Worm (Caenorhabditis elegans) whole organism, L1 larva: ENCODE data around the gene F32G8.2.

Source experiments
- C04F5.9 ChIP-seq: sonication (generic microtip); optimal IDR thresholded peaks from 2 replicates; lab custom pipeline; 2016; ENCODE audit warnings: missing genetic modification characterization, missing compliant biosample characterization
- C34B4.2 ChIP-seq: sonication (generic microtip); optimal IDR thresholded peaks from 2 replicates; lab custom pipeline; 2017; ENCODE audit warnings: mild to moderate bottlenecking, missing genetic modification characterization, missing compliant biosample characterization
- F16B12.6 ChIP-seq: fragments of 150-350 bp; optimal IDR thresholded peaks from 2 replicates; lab custom pipeline; 2014; ENCODE audit warnings: missing biosample characterization, missing genetic modification characterization
- Y116A8C.19 ChIP-seq: sonication (generic microtip); optimal IDR thresholded peaks from 2 replicates; lab custom pipeline; 2016; ENCODE audit warnings: missing compliant biosample characterization, missing genetic modification characterization, borderline replicate concordance
- ama-1 ChIP-seq: fragments of 150-350 bp; optimal IDR thresholded peaks from 2 replicates; lab custom pipeline; 2014
- blmp-1 ChIP-seq: fragments of 150-350 bp; optimal IDR thresholded peaks from 2 replicates; lab custom pipeline; 2014; ENCODE audit warnings: missing biosample characterization, missing genetic modification characterization
- ceh-63 ChIP-seq: fragments of 200-800 bp; sonication (Bioruptor generic); optimal IDR thresholded peaks from 2 replicates; lab custom pipeline; 2018; ENCODE audit warnings: mild to moderate bottlenecking, missing genetic modification characterization, missing compliant biosample characterization
- ceh-82 ChIP-seq, 3 experiments: fragments of 150-350 bp in 1 of 3; sonication (generic microtip) in 2 of 3; optimal IDR thresholded peaks; 2 replicates each; lab custom pipeline; 2014 to 2017; ENCODE audit warnings: missing biosample characterization in 3 of 3, missing genetic modification characterization in 3 of 3
- ceh-90 ChIP-seq: sonication (generic microtip); optimal IDR thresholded peaks from 2 replicates; lab custom pipeline; 2016; ENCODE audit warnings: missing genetic modification characterization, missing compliant biosample characterization
- dsc-1 ChIP-seq: sonication (generic microtip); optimal IDR thresholded peaks from 2 replicates; lab custom pipeline; 2016; ENCODE audit warnings: mild to moderate bottlenecking, missing genetic modification characterization, missing compliant biosample characterization
- efl-3 ChIP-seq: fragments of 200-800 bp; sonication (Bioruptor generic); optimal IDR thresholded peaks from 2 replicates; lab custom pipeline; 2018; ENCODE audit warnings: mild to moderate bottlenecking, missing genetic modification characterization, missing compliant biosample characterization
- egl-13 ChIP-seq: sonication (generic microtip); optimal IDR thresholded peaks from 2 replicates; lab custom pipeline; 2016; ENCODE audit warnings: missing genotype, missing genetic modification reagents, missing genetic modification characterization, missing compliant biosample characterization
- fkh-4 ChIP-seq: sonication (generic microtip); optimal IDR thresholded peaks from 2 replicates; lab custom pipeline; 2016; ENCODE audit warnings: missing compliant biosample characterization, missing genetic modification characterization, borderline replicate concordance
- fos-1 ChIP-seq: fragments of 150-350 bp; optimal IDR thresholded peaks from 2 replicates; lab custom pipeline; 2014; ENCODE audit warnings: missing biosample characterization, missing genetic modification characterization
- grh-1 ChIP-seq: fragments of 200-800 bp; sonication (Bioruptor generic); IDR thresholded peaks from 2 replicates; pipeline ENCODE4 v1.3.6; 2022; ENCODE audit warnings: missing genetic modification reagents, missing genetic modification characterization, missing compliant biosample characterization
- hlh-17 ChIP-seq: fragments of 200-800 bp; sonication (Bioruptor generic); optimal IDR thresholded peaks from 2 replicates; lab custom pipeline; 2018; ENCODE audit warnings: missing genetic modification characterization, mild to moderate bottlenecking, missing compliant biosample characterization, moderate library complexity, borderline replicate concordance
- hpl-2 ChIP-seq: fragments of 150-350 bp; optimal IDR thresholded peaks from 2 replicates; lab custom pipeline; 2014; ENCODE audit warnings: missing biosample characterization, missing genetic modification reagents, missing genetic modification characterization
- lin-14 ChIP-seq: fragments of 200-800 bp; sonication (Bioruptor generic); optimal IDR thresholded peaks from 2 replicates; lab custom pipeline; 2018; ENCODE audit warnings: mild to moderate bottlenecking, missing genetic modification characterization, moderate library complexity, missing compliant biosample characterization
- lin-35 ChIP-seq, 2 experiments: fragments of 150-350 bp; optimal IDR thresholded peaks; 2 replicates each; lab custom pipeline; 2014; ENCODE audit warnings: missing biosample characterization in 2 of 2, missing genetic modification characterization in 2 of 2, missing genetic modification reagents in 2 of 2
- lir-3 ChIP-seq: sonication (generic microtip); optimal IDR thresholded peaks from 2 replicates; lab custom pipeline; 2016; ENCODE audit warnings: mild to moderate bottlenecking, missing genetic modification characterization, moderate library complexity, missing compliant biosample characterization; ENCODE audit not compliant: poor library complexity
- lsy-2 ChIP-seq, 2 experiments: fragments of 150-350 bp; optimal IDR thresholded peaks; 2 replicates each; lab custom pipeline; 2014; ENCODE audit warnings: missing biosample characterization in 2 of 2, missing genetic modification characterization in 2 of 2
- mab-9 ChIP-seq: fragments of 200-800 bp; sonication (Bioruptor generic); IDR thresholded peaks from 2 replicates; pipeline ENCODE4 v1.3.6; 2022; ENCODE audit warnings: missing genetic modification reagents, missing genetic modification characterization, missing compliant biosample characterization
- mdl-1 ChIP-seq, 2 experiments: fragments of 150-350 bp; optimal IDR thresholded peaks; 2 replicates each; lab custom pipeline; 2014 to 2017; ENCODE audit warnings: missing biosample characterization in 2 of 2, missing genetic modification characterization in 2 of 2, inconsistent platforms in 1 of 2
- nhr-11 ChIP-seq: fragments of 150-350 bp; optimal IDR thresholded peaks from 2 replicates; lab custom pipeline; 2014; ENCODE audit warnings: missing biosample characterization, missing genetic modification characterization
- nhr-12 ChIP-seq: sonication (generic microtip); optimal IDR thresholded peaks from 2 replicates; lab custom pipeline; 2017; ENCODE audit warnings: missing biosample characterization, missing genetic modification characterization
- nhr-19 ChIP-seq: fragments of 200-800 bp; sonication (Bioruptor generic); conservative IDR thresholded peaks from 2 replicates; pipeline ENCODE4 v1.3.6; 2022; ENCODE audit warnings: missing genetic modification characterization, missing compliant biosample characterization
- nhr-20 ChIP-seq: sonication (generic microtip); optimal IDR thresholded peaks from 2 replicates; lab custom pipeline; 2016; ENCODE audit warnings: mild to moderate bottlenecking, missing genetic modification characterization, missing compliant biosample characterization
- nhr-237 ChIP-seq: fragments of 150-350 bp; optimal IDR thresholded peaks from 2 replicates; lab custom pipeline; 2014; ENCODE audit warnings: missing biosample characterization, missing genetic modification characterization
- nhr-47 ChIP-seq: sonication (generic microtip); optimal IDR thresholded peaks from 2 replicates; lab custom pipeline; 2016; ENCODE audit warnings: mild to moderate bottlenecking, missing genetic modification characterization, moderate library complexity, missing compliant biosample characterization
- nhr-71 ChIP-seq: sonication (generic microtip); optimal IDR thresholded peaks from 2 replicates; lab custom pipeline; 2016; ENCODE audit warnings: mild to moderate bottlenecking, missing genetic modification characterization, moderate library complexity, missing compliant biosample characterization
- nhr-77 ChIP-seq: fragments of 150-350 bp; optimal IDR thresholded peaks from 2 replicates; lab custom pipeline; 2014; ENCODE audit warnings: missing biosample characterization, missing genetic modification characterization
- nhr-84 ChIP-seq: sonication (generic microtip); optimal IDR thresholded peaks from 2 replicates; lab custom pipeline; 2017; ENCODE audit warnings: missing biosample characterization, missing genetic modification characterization
- pax-3 ChIP-seq: fragments of 200-800 bp; sonication (Bioruptor generic); optimal IDR thresholded peaks from 2 replicates; lab custom pipeline; 2018; ENCODE audit warnings: mild to moderate bottlenecking, missing genetic modification characterization, moderate library complexity, missing compliant biosample characterization
- rnt-1 ChIP-seq: sonication (generic microtip); optimal IDR thresholded peaks from 2 replicates; lab custom pipeline; 2016; ENCODE audit warnings: mild to moderate bottlenecking, missing genetic modification characterization, moderate library complexity, missing compliant biosample characterization
- skn-1 ChIP-seq: fragments of 150-350 bp; optimal IDR thresholded peaks from 2 replicates; lab custom pipeline; 2014; ENCODE audit warnings: missing biosample characterization, missing genetic modification characterization
- snu-23 ChIP-seq: sonication (generic microtip); optimal IDR thresholded peaks from 2 replicates; lab custom pipeline; 2016; ENCODE audit warnings: missing genetic modification characterization, missing compliant biosample characterization
- sox-4 ChIP-seq: sonication (generic microtip); optimal IDR thresholded peaks from 2 replicates; lab custom pipeline; 2016; ENCODE audit warnings: missing genetic modification characterization, missing compliant biosample characterization
- sup-37 ChIP-seq: fragments of 200-800 bp; sonication (Bioruptor generic); optimal IDR thresholded peaks from 2 replicates; lab custom pipeline; 2018; ENCODE audit warnings: mild to moderate bottlenecking, missing genetic modification characterization, missing compliant biosample characterization
- swsn-7 ChIP-seq: sonication (generic microtip); optimal IDR thresholded peaks from 2 replicates; lab custom pipeline; 2016; ENCODE audit warnings: missing genetic modification characterization, missing compliant biosample characterization
- tbx-2 ChIP-seq: sonication (generic microtip); optimal IDR thresholded peaks from 2 replicates; lab custom pipeline; 2016; ENCODE audit warnings: missing genetic modification characterization, missing compliant biosample characterization
- tlp-1 ChIP-seq: fragments of 150-350 bp; optimal IDR thresholded peaks from 2 replicates; lab custom pipeline; 2014; ENCODE audit warnings: missing biosample characterization, missing genetic modification characterization
- unc-130 ChIP-seq: fragments of 150-350 bp; optimal IDR thresholded peaks from 2 replicates; lab custom pipeline; 2017; ENCODE audit warnings: missing biosample characterization, missing genetic modification characterization, inconsistent platforms
- unc-30 ChIP-seq: sonication (generic microtip); optimal IDR thresholded peaks from 2 replicates; lab custom pipeline; 2017; ENCODE audit warnings: missing biosample characterization, missing genetic modification characterization
- unc-62 ChIP-seq: fragments of 150-350 bp; optimal IDR thresholded peaks from 2 replicates; lab custom pipeline; 2014; ENCODE audit warnings: missing biosample characterization, missing genetic modification reagents, missing genetic modification characterization
- unc-98 ChIP-seq: fragments of 200-800 bp; sonication (Bioruptor generic); IDR thresholded peaks from 2 replicates; pipeline ENCODE4 v1.3.6; 2022; ENCODE audit warnings: missing genetic modification characterization, missing compliant biosample characterization
- vab-15 ChIP-seq: sonication (generic microtip); optimal IDR thresholded peaks from 2 replicates; lab custom pipeline; 2017; ENCODE audit warnings: missing genotype, mild to moderate bottlenecking, missing genetic modification characterization, missing compliant biosample characterization
- xbp-1 ChIP-seq: sonication (generic microtip); optimal IDR thresholded peaks from 2 replicates; lab custom pipeline; 2016; ENCODE audit warnings: missing genetic modification characterization, missing compliant biosample characterization
- zag-1 ChIP-seq: fragments of 150-350 bp; optimal IDR thresholded peaks from 2 replicates; lab custom pipeline; 2014; ENCODE audit warnings: missing biosample characterization, missing genetic modification characterization
- zip-4 ChIP-seq: fragments of 200-800 bp; sonication (Bioruptor generic); optimal IDR thresholded peaks from 2 replicates; lab custom pipeline; 2018; ENCODE audit warnings: mild to moderate bottlenecking, missing genetic modification characterization, moderate library complexity, missing compliant biosample characterization

The F32G8.2 gene

ce11 chrV:10536095-10536691 is 13.6 kb upstream of the F32G8.2 start, which contains the start of gene ppm-1.A (continued):
- TF ChIP-seq mdl-1 (tag; optimal IDR thresholded peaks at IDR 0.05; lab: Kevin White, UChicago) (peak in 1 of 2 experiments; percentile 22), zip-4 (no peak), nhr-20 (tag; lab: Kevin White, UChicago) (peak; percentile 70), nhr-19 (GFP tag; lab: Robert Waterston, UW) (no peak; the same call in 1 of the 2 replicates), sox-4 (no peak), fkh-4 (no peak), xbp-1 (tag; lab: Kevin White, UChicago) (no peak), nhr-77 (no peak), lin-35 (GFP tag; optimal IDR thresholded peaks at IDR 0.05; lab: Kevin White, UChicago) (peak in 1 of 2 experiments; percentile 44), vab-15 (tag; lab: Kevin White, UChicago) (no peak), nhr-84 (tag; lab: Kevin White, UChicago) (no peak), skn-1 (tag; lab: Kevin White, UChicago) (peak; percentile 8), zag-1 (tag; lab: Kevin White, UChicago) (no peak), Y116A8C.19 (tag; lab: Kevin White, UChicago) (no peak), ceh-63 (GFP tag; lab: Kevin White, UChicago) (no peak), tbx-2 (tag; lab: Kevin White, UChicago) (no peak), unc-130 (tag; lab: Kevin White, UChicago) (no peak), nhr-11 (tag; lab: Kevin White, UChicago) (no peak), C34B4.2 (no peak), unc-62 (GFP tag; lab: Kevin White, UChicago) (no peak), lir-3 (peak; percentile 10), ceh-90 (tag; lab: Kevin White, UChicago) (no peak), unc-98 (GFP tag; lab: Robert Waterston, UW) (no peak), hlh-17 (no peak), nhr-71 (tag; lab: Kevin White, UChicago) (peak; percentile 57), nhr-47 (tag; lab: Kevin White, UChicago) (no peak), rnt-1 (tag; lab: Kevin White, UChicago) (peak; percentile 1), grh-1 (GFP tag; lab: Robert Waterston, UW) (no peak), mab-9 (GFP tag; lab: Robert Waterston, UW) (no peak)
- TF ChIP-seq, all 84 proteins: peak for 17

ce11 chrV:10536808-10537207 is 13.0 kb upstream of the F32G8.2 start:
- TF ChIP-seq ama-1 (lab: Kevin White, UChicago) (peak; percentile 84), nhr-237 (tag; lab: Kevin White, UChicago) (peak; percentile 76), grh-1 (GFP tag; lab: Robert Waterston, UW) (peak; percentile 92), Y116A8C.19 (tag; lab: Kevin White, UChicago) (no peak), nhr-71 (tag; lab: Kevin White, UChicago) (peak; percentile 96), fos-1 (tag; lab: Kevin White, UChicago) (peak; percentile 92), lsy-2 (tag; optimal IDR thresholded peaks at IDR 0.05; lab: Kevin White, UChicago) (peak; percentile 93 to 95), efl-3 (GFP tag; lab: Kevin White, UChicago) (no peak), ceh-82 (tag; optimal IDR thresholded peaks at IDR 0.05; lab: Kevin White, UChicago) (peak; percentile 82 to 93 (median 86)), hpl-2 (no peak), lin-14 (GFP tag; lab: Kevin White, UChicago) (peak; percentile 99), swsn-7 (tag; lab: Kevin White, UChicago) (peak; percentile 94), nhr-19 (GFP tag; lab: Robert Waterston, UW) (peak; percentile 94), lin-35 (GFP tag; optimal IDR thresholded peaks at IDR 0.05; lab: Kevin White, UChicago) (peak; percentile 97 to 98), skn-1 (tag; lab: Kevin White, UChicago) (peak; percentile 85), sup-37 (peak; percentile 77), ceh-90 (tag; lab: Kevin White, UChicago) (peak; percentile 47), snu-23 (peak; percentile 95), fkh-4 (peak; percentile 71), pax-3 (peak; percentile 79), F16B12.6 (tag; lab: Kevin White, UChicago) (peak; percentile 57), mab-9 (GFP tag; lab: Robert Waterston, UW) (peak; percentile 83), dsc-1 (tag; lab: Kevin White, UChicago) (peak; percentile 92), tlp-1 (no peak), C04F5.9 (tag; lab: Kevin White, UChicago) (peak; percentile 69), nhr-12 (tag; lab: Kevin White, UChicago) (no peak), xbp-1 (tag; lab: Kevin White, UChicago) (peak; percentile 94), egl-13 (tag; lab: Kevin White, UChicago) (peak; percentile 78), unc-30 (tag; lab: Kevin White, UChicago) (no peak), nhr-47 (tag; lab: Kevin White, UChicago) (peak; percentile 96), blmp-1 (peak; percentile 92), zip-4 (peak; percentile 74), nhr-20 (tag; lab: Kevin White, UChicago) (peak; percentile 95)
